Worm (Caenorhabditis elegans) whole organism, early embryonic: ENCODE data around the gene C44B7.5.

Source experiments
- ama-1 ChIP-seq: fragments of 150-350 bp; optimal IDR thresholded peaks from 2 replicates; lab custom pipeline; 2014
- ceh-36 ChIP-seq: sonication (generic microtip); optimal IDR thresholded peaks from 2 replicates; lab custom pipeline; 2016; ENCODE audit warnings: missing genetic modification characterization, inconsistent platforms, missing compliant biosample characterization
- hnd-1 ChIP-seq: sonication (generic microtip); optimal IDR thresholded peaks from 2 replicates; lab custom pipeline; 2016; ENCODE audit warnings: missing genetic modification characterization, missing compliant biosample characterization
- scrt-1 ChIP-seq: fragments of 200-800 bp; sonication (Bioruptor generic); IDR thresholded peaks from 2 replicates; pipeline ENCODE4 v1.3.6; 2022; ENCODE audit warnings: missing genetic modification characterization, missing compliant biosample characterization
- sea-1 ChIP-seq: fragments of 200-800 bp; sonication (Bioruptor generic); conservative IDR thresholded peaks from 2 replicates; pipeline ENCODE4 v1.3.6; 2022; ENCODE audit warnings: missing genetic modification characterization, missing compliant biosample characterization
- tbx-37 ChIP-seq: fragments of 200-800 bp; sonication (Bioruptor generic); conservative IDR thresholded peaks from 2 replicates; pipeline ENCODE4 v1.3.6; 2022; ENCODE audit warnings: missing genetic modification reagents, missing genetic modification characterization, missing compliant biosample characterization

- no peak for TF ChIP-seq sea-1 (GFP tag; lab: Robert Waterston, UW)
- no peak for TF ChIP-seq hnd-1 (tag; lab: Kevin White, UChicago)
- TF ChIP-seq ceh-36 (tag; lab: Kevin White, UChicago), result no peak
- no peak for TF ChIP-seq scrt-1 (GFP tag; lab: Robert Waterston, UW)
- TF ChIP-seq ama-1 (lab: Kevin White, UChicago), result no peak
- no peak for TF ChIP-seq tbx-37 (GFP tag; lab: Robert Waterston, UW)
Observed at ce11 chrII:6838270-6838878, 34.0 kb downstream of the C44B7.5 start.
